Fruit fly (Drosophila melanogaster): ENCODE data around the gene mat.
A peak's percentile ranks its signal among the peaks of the same experiment; 100 is the strongest.

dm6 chr3L:907673-908323 lies 5.1 kb downstream of the mat start:
- TF ChIP-seq psq (GFP tag; optimal IDR thresholded peaks at IDR 0.05) (peak; percentile 25), Sp1 (GFP tag; optimal IDR thresholded peaks at IDR 0.05) (peak; percentile 59), Rel (GFP tag; optimal IDR thresholded peaks at IDR 0.05) (no peak), Rel (tag; optimal IDR thresholded peaks at IDR 0.05) (peak; percentile 11), Myc (optimal IDR thresholded peaks at IDR 0.05) (no peak), jim (GFP tag; optimal IDR thresholded peaks at IDR 0.05) (no peak)

Measured in whole organism, wandering third instar larva.